Fruit fly (Drosophila melanogaster) whole organism, prepupa: ENCODE data around the gene Sas-6.

Experiments used
- CG15336 ChIP-seq: fragments of 200-800 bp; sonication (Bioruptor generic); IDR thresholded peaks from 2 replicates; pipeline ENCODE4 v1.3.6; 2022; ENCODE audit warnings: missing biosample characterization, missing genetic modification characterization
- CG16779 ChIP-seq: fragments of 200-800 bp; sonication (Bioruptor generic); optimal IDR thresholded peaks from 3 replicates; lab custom pipeline; 2017; ENCODE audit warnings: missing biosample characterization, mild to moderate bottlenecking, missing genetic modification characterization
- CG31627 ChIP-seq: fragments of 200-800 bp; sonication (Bioruptor generic); optimal IDR thresholded peaks from 3 replicates; lab custom pipeline; 2016; ENCODE audit warnings: missing biosample characterization, missing genetic modification characterization
- CG6854 ChIP-seq: fragments of 200-800 bp; sonication (Bioruptor generic); optimal IDR thresholded peaks from 2 replicates; lab custom pipeline; 2017; ENCODE audit warnings: missing biosample characterization, mild to moderate bottlenecking, missing genetic modification characterization
- Smox ChIP-seq: fragments of 200-800 bp; sonication (Bioruptor generic); optimal IDR thresholded peaks from 3 replicates; lab custom pipeline; 2016; ENCODE audit warnings: missing biosample characterization, missing genetic modification characterization
- eg ChIP-seq: fragments of 200-800 bp; sonication (Bioruptor generic); IDR thresholded peaks from 3 replicates; pipeline ENCODE4 v1.3.6; 2022; ENCODE audit warnings: missing biosample characterization, missing genetic modification characterization
- net ChIP-seq: fragments of 200-800 bp; sonication (Bioruptor generic); optimal IDR thresholded peaks from 3 replicates; lab custom pipeline; 2016; ENCODE audit warnings: missing biosample characterization, missing genetic modification characterization

- TF ChIP-seq CG6854 (GFP tag; lab: Kevin White, UChicago) (peak; percentile 93), eg (GFP tag; lab: Robert Waterston, UW) (peak; percentile 93), Smox (GFP tag; lab: Kevin White, UChicago) (peak; percentile 93), CG31627 (peak; percentile 96), CG15336 (GFP tag; lab: Robert Waterston, UW) (peak; percentile 81), CG16779 (tag; lab: Kevin White, UChicago) (peak; percentile 83), net (GFP tag; lab: Kevin White, UChicago) (peak; percentile 89)
These were observed 51.2 kb downstream of the Sas-6 start, which contains the start of the genes RpL32 and CG7943 for dm6 chr3R:30046029-30047001.
